Worm (Caenorhabditis elegans) whole organism, young adult: Measurements from ENCODE around the gene F09F9.5.

Experiments used
- B0019.2 ChIP-seq: fragments of 200-800 bp; sonication (Bioruptor generic); conservative IDR thresholded peaks from 2 replicates; pipeline ENCODE4 v1.3.6; 2022; ENCODE audit warnings: missing genetic modification reagents, missing genetic modification characterization, missing compliant biosample characterization
- C17E4.6 ChIP-seq: fragments of 200-800 bp; sonication (Bioruptor generic); IDR thresholded peaks from 2 replicates; pipeline ENCODE4 v1.3.6; 2022; ENCODE audit warnings: missing genetic modification reagents, missing genetic modification characterization, missing compliant biosample characterization
- F10E7.11 ChIP-seq: sonication (generic microtip); optimal IDR thresholded peaks from 2 replicates; lab custom pipeline; 2017; ENCODE audit warnings: mild to moderate bottlenecking, missing genetic modification characterization, moderate library complexity, missing compliant biosample characterization
- F22D6.2 ChIP-seq: sonication (generic microtip); optimal IDR thresholded peaks from 2 replicates; lab custom pipeline; 2016; ENCODE audit warnings: mild to moderate bottlenecking, missing genetic modification characterization, missing compliant biosample characterization
- F23B12.7 ChIP-seq: sonication (generic microtip); optimal IDR thresholded peaks from 2 replicates; lab custom pipeline; 2017; ENCODE audit warnings: missing genetic modification characterization, mild to moderate bottlenecking, missing compliant biosample characterization, antibody characterized with exemption, moderate library complexity; ENCODE audit not compliant: insufficient read depth
- F49E8.2 ChIP-seq: sonication (generic microtip); optimal IDR thresholded peaks from 3 replicates; lab custom pipeline; 2017; ENCODE audit warnings: missing genetic modification characterization, mild to moderate bottlenecking, missing compliant biosample characterization, antibody characterized with exemption, moderate library complexity; ENCODE audit not compliant: insufficient read depth
- T07F8.4 ChIP-seq: sonication (generic microtip); optimal IDR thresholded peaks from 2 replicates; lab custom pipeline; 2016; ENCODE audit warnings: mild to moderate bottlenecking, missing genetic modification characterization, moderate library complexity, missing compliant biosample characterization
- Y53G8AR.9 ChIP-seq: fragments of 200-800 bp; sonication (Bioruptor generic); conservative IDR thresholded peaks from 2 replicates; pipeline ENCODE4 v1.3.6; 2022; ENCODE audit warnings: missing genetic modification reagents, missing genetic modification characterization, missing compliant biosample characterization
- Y56A3A.18 ChIP-seq: fragments of 200-800 bp; sonication (Bioruptor generic); IDR thresholded peaks from 2 replicates; pipeline ENCODE4 v1.3.6; 2022; ENCODE audit warnings: missing genetic modification reagents, missing genetic modification characterization, missing compliant biosample characterization
- akir-1 ChIP-seq: fragments of 200-800 bp; sonication (Bioruptor generic); optimal IDR thresholded peaks from 2 replicates; lab custom pipeline; 2018; ENCODE audit warnings: mild to moderate bottlenecking, missing genetic modification characterization, moderate library complexity, missing compliant biosample characterization
- atf-7 ChIP-seq: sonication (generic microtip); optimal IDR thresholded peaks from 2 replicates; lab custom pipeline; 2017; ENCODE audit warnings: mild to moderate bottlenecking, missing genetic modification characterization, missing compliant biosample characterization
- attf-5 ChIP-seq: fragments of 200-800 bp; sonication (Bioruptor generic); optimal IDR thresholded peaks from 2 replicates; lab custom pipeline; 2018; ENCODE audit warnings: mild to moderate bottlenecking, missing genetic modification characterization, missing compliant biosample characterization
- bed-2 ChIP-seq: fragments of 200-800 bp; sonication (Bioruptor generic); IDR thresholded peaks from 2 replicates; pipeline ENCODE4 v1.3.6; 2022; ENCODE audit warnings: missing genetic modification reagents, missing genetic modification characterization, missing compliant biosample characterization
- chd-7 ChIP-seq: sonication (generic microtip); optimal IDR thresholded peaks from 2 replicates; lab custom pipeline; 2016; ENCODE audit warnings: mild to moderate bottlenecking, missing genetic modification characterization, moderate library complexity, missing compliant biosample characterization
- die-1 ChIP-seq: sonication (generic microtip); optimal IDR thresholded peaks from 2 replicates; lab custom pipeline; 2016; ENCODE audit warnings: missing genotype, mild to moderate bottlenecking, missing genetic modification characterization, missing compliant biosample characterization
- dpl-1 ChIP-seq: fragments of 150-350 bp; optimal IDR thresholded peaks from 2 replicates; lab custom pipeline; 2014; ENCODE audit warnings: missing biosample characterization, missing genetic modification reagents, missing genetic modification characterization
- egl-18 ChIP-seq: fragments of 200-800 bp; sonication (Bioruptor generic); IDR thresholded peaks from 2 replicates; pipeline ENCODE4 v1.3.6; 2022; ENCODE audit warnings: missing genetic modification reagents, missing genetic modification characterization, missing compliant biosample characterization
- ekl-4 ChIP-seq: fragments of 200-800 bp; sonication (Bioruptor generic); IDR thresholded peaks from 2 replicates; pipeline ENCODE4 v1.3.6; 2022; ENCODE audit warnings: missing genetic modification reagents, missing genetic modification characterization, missing compliant biosample characterization
- ets-4 ChIP-seq: fragments of 200-800 bp; sonication (Bioruptor generic); optimal IDR thresholded peaks from 2 replicates; lab custom pipeline; 2018; ENCODE audit warnings: mild to moderate bottlenecking, missing genetic modification characterization, missing compliant biosample characterization
- hmg-20 ChIP-seq: fragments of 200-800 bp; sonication (Bioruptor generic); IDR thresholded peaks from 2 replicates; pipeline ENCODE4 v1.3.6; 2022; ENCODE audit warnings: missing genetic modification reagents, missing genetic modification characterization, missing compliant biosample characterization
- hsf-1 ChIP-seq: fragments of 200-800 bp; sonication (Bioruptor generic); IDR thresholded peaks from 2 replicates; pipeline ENCODE4 v1.3.6; 2022; ENCODE audit warnings: missing genetic modification reagents, missing genetic modification characterization, missing compliant biosample characterization
- lin-26 ChIP-seq: fragments of 200-800 bp; sonication (Bioruptor generic); IDR thresholded peaks from 2 replicates; pipeline ENCODE4 v1.3.6; 2022; ENCODE audit warnings: missing genetic modification reagents, missing genetic modification characterization, missing compliant biosample characterization
- lin-54 ChIP-seq: fragments of 200-800 bp; sonication (Bioruptor generic); optimal IDR thresholded peaks from 2 replicates; lab custom pipeline; 2018; ENCODE audit warnings: mild to moderate bottlenecking, missing genetic modification characterization, missing compliant biosample characterization
- madf-10 ChIP-seq: sonication (generic microtip); optimal IDR thresholded peaks from 2 replicates; lab custom pipeline; 2016; ENCODE audit warnings: mild to moderate bottlenecking, missing genetic modification characterization, missing compliant biosample characterization
- madf-3 ChIP-seq: fragments of 200-800 bp; sonication (Bioruptor generic); IDR thresholded peaks from 2 replicates; pipeline ENCODE4 v1.3.6; 2022; ENCODE audit warnings: missing genetic modification reagents, missing genetic modification characterization, missing compliant biosample characterization
- madf-8 ChIP-seq: fragments of 200-800 bp; sonication (Bioruptor generic); conservative IDR thresholded peaks from 2 replicates; pipeline ENCODE4 v1.3.6; 2022; ENCODE audit warnings: missing genetic modification reagents, missing genetic modification characterization, missing compliant biosample characterization
- mcd-1 ChIP-seq: fragments of 200-800 bp; sonication (Bioruptor generic); IDR thresholded peaks from 2 replicates; pipeline ENCODE4 v1.3.6; 2022; ENCODE audit warnings: missing genetic modification reagents, missing genetic modification characterization, missing compliant biosample characterization
- mes-4 ChIP-seq: sonication (generic microtip); optimal IDR thresholded peaks from 2 replicates; lab custom pipeline; 2016; ENCODE audit warnings: missing genotype, missing genetic modification characterization, missing compliant biosample characterization
- mxl-1 ChIP-seq: sonication (generic microtip); optimal IDR thresholded peaks from 2 replicates; lab custom pipeline; 2016; ENCODE audit warnings: missing genetic modification characterization, missing compliant biosample characterization
- nhr-120 ChIP-seq: fragments of 200-800 bp; sonication (Bioruptor generic); IDR thresholded peaks from 2 replicates; pipeline ENCODE4 v1.3.6; 2022; ENCODE audit warnings: missing genetic modification characterization, missing compliant biosample characterization
- nhr-27 ChIP-seq: fragments of 200-800 bp; sonication (Bioruptor generic); optimal IDR thresholded peaks from 2 replicates; lab custom pipeline; 2018; ENCODE audit warnings: mild to moderate bottlenecking, missing genetic modification characterization, moderate library complexity, missing compliant biosample characterization
- rcor-1 ChIP-seq: fragments of 200-800 bp; sonication (Bioruptor generic); IDR thresholded peaks from 2 replicates; pipeline ENCODE4 v1.3.6; 2022; ENCODE audit warnings: missing genetic modification reagents, missing genetic modification characterization, missing compliant biosample characterization
- rec-8 ChIP-seq, 2 experiments: sonication (generic microtip); optimal IDR thresholded peaks; 2 replicates each; lab custom pipeline; 2016; ENCODE audit warnings: mild to moderate bottlenecking in 2 of 2, missing genetic modification characterization in 2 of 2, missing genetic modification reagents in 2 of 2, missing genotype in 2 of 2, missing biosample characterization in 1 of 2, missing compliant biosample characterization in 1 of 2, moderate library complexity in 1 of 2
- snpc-4 ChIP-seq, 5 experiments: fragments of 150-350 bp in 1 of 5; sonication (generic microtip) in 4 of 5; optimal IDR thresholded peaks; 2 replicates each; lab custom pipeline; 2014 to 2018; ENCODE audit warnings: missing genetic modification characterization in 5 of 5, missing biosample characterization in 3 of 5, antibody characterized with exemption in 2 of 5, mild to moderate bottlenecking in 2 of 5, missing compliant biosample characterization in 2 of 5, missing genotype in 2 of 5, moderate library complexity in 2 of 5, missing genetic modification reagents in 1 of 5
- tbx-9 ChIP-seq: sonication (generic microtip); optimal IDR thresholded peaks from 2 replicates; lab custom pipeline; 2016; ENCODE audit warnings: borderline replicate concordance, missing genetic modification characterization, inconsistent platforms, missing compliant biosample characterization
- unc-130 ChIP-seq: sonication (generic microtip); optimal IDR thresholded peaks from 2 replicates; lab custom pipeline; 2016; ENCODE audit warnings: missing genetic modification reagents, missing genetic modification characterization, missing compliant biosample characterization
- zfh-2 ChIP-seq: fragments of 200-800 bp; sonication (Bioruptor generic); conservative IDR thresholded peaks from 2 replicates; pipeline ENCODE4 v1.3.6; 2022; ENCODE audit warnings: missing genetic modification reagents, missing genetic modification characterization, missing compliant biosample characterization
- ztf-28 ChIP-seq: fragments of 200-800 bp; sonication (Bioruptor generic); IDR thresholded peaks from 2 replicates; pipeline ENCODE4 v1.3.6; 2022; ENCODE audit warnings: missing genetic modification reagents, missing genetic modification characterization, missing compliant biosample characterization

Gene F09F9.5

DNA sequence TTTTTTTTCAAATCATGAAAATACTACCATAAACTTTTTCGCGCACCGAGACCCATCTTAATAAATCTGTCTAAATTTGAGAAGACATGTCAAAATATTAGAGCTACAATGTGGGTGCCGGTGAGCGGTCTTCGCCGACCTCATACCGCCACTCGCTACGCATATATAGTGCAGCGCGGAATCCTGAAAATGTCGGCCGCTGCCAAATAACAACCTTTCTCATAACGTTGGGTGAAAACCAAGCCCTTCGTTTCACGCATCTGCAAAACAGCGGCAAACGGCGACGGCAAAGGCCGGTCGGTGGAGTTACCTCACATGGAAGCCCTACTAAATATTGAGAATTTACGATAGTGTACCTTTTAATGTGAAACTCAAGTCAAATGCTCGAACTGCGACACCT, 14.7 kb upstream of the F09F9.5 start (continued):
- TF ChIP-seq unc-130 (GFP tag; lab: Kevin White, UChicago): no peak
- 0 out of 2 replicates have a peak, but pooled peaks have one; percentile 10 for TF ChIP-seq zfh-2 (GFP tag; lab: Robert Waterston, UW)
- no peak for TF ChIP-seq rcor-1 (GFP tag; lab: Robert Waterston, UW)
- no peak for TF ChIP-seq snpc-4 (GFP tag; optimal IDR thresholded peaks at IDR 0.05; lab: Kevin White, UChicago)
- TF ChIP-seq snpc-4 (tag; optimal IDR thresholded peaks at IDR 0.05; lab: Kevin White, UChicago): peak; percentile 36 to 92 (median 76)
- TF ChIP-seq ets-4 (GFP tag; lab: Kevin White, UChicago): no peak
- no peak for TF ChIP-seq bed-2 (GFP tag; lab: Robert Waterston, UW)
- no peak for TF ChIP-seq madf-3 (GFP tag; lab: Robert Waterston, UW)
- TF ChIP-seq lin-26 (GFP tag; lab: Robert Waterston, UW): no peak

DNA sequence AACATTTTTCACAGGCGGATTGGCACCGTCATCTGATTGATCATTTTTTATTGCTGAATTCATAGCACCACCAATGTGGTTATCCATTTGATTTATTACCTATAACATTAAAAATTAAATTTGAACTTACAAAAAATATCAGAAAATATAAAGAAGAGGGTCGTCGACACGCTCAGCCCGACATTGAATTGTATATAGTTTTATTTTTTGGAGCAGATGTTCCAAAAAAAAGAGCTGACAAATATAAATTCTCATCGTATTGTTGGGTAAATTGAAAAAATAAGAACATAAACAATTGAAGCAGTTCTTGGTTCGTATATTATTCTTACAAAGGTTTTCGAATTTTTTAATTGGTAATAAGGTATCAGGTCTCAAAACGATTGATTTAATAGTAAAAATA, 13.3 kb upstream of the F09F9.5 start, which contains the start of gene R02E4.1:
Gene R02E4.1 (minus strand): TSS at position 101 of the 400 bp plus-strand sequence.
- TF ChIP-seq nhr-27 (tag; lab: Kevin White, UChicago) (no peak), hsf-1 (GFP tag; lab: Robert Waterston, UW) (no peak), atf-7 (no peak), die-1 (no peak), F49E8.2 (tag; lab: Kevin White, UChicago) (no peak)

DNA sequence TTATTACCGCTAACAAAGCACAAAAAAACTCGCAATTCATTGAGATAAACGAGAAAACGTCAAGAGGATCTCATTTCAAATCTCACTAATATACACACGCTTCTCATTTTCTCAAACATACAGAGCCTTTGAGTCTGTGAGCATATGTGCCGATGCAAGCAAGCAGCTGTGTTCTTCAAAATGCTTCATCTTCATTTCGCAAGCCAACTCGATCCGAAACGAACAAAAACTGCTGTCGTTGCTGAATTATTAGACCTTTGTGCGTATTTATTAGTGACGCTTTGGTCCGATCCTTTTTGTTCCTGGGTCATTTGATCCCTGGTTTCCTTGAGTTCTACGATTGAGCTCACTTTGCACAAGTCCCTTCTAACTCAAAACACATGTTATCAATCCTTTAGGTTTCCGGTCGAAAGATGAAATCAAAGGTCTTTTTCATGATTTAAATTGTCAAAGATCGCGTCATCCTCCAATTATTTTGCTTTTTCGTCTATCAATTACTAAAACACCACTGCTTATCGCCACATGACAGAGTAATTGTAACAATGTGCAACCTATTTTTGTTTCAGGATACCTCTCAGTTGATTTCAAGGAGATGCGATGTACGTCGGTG, 10.7 kb upstream of the F09F9.5 start, which contains the start of gene R02E4.2:
Gene R02E4.2 (plus strand): TSS at position 560 of the 610 bp plus-strand sequence.
- TF ChIP-seq ekl-4 (GFP tag; lab: Robert Waterston, UW) (0 out of 2 replicates have a peak, but pooled peaks have one; percentile 26), F23B12.7 (no peak)

DNA sequence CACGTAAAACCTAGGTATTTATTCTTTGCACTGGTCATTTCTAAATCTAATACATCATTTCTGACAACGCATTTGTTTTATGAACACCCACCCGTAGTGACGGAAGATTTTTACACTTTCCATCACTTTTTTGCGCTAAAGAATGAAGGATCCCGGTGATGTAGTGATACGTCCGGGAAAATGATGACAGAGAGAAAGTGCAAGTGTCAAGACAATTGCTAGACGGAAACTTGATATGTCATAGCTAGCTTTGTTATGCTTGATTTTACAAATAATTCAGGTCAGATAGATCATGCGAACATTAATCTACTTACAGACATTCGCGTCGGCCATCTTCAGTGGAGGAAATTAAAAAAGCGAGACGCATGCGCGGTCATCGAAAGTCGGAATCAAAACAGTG, 7.8 kb upstream of the F09F9.5 start:
- no peak for TF ChIP-seq rec-8 (tag; optimal IDR thresholded peaks at IDR 0.05; lab: Kevin White, UChicago)
- TF ChIP-seq lin-26 (GFP tag; lab: Robert Waterston, UW): no peak
- no peak for TF ChIP-seq nhr-120 (GFP tag; lab: Robert Waterston, UW)
- no peak for TF ChIP-seq bed-2 (GFP tag; lab: Robert Waterston, UW)
- no peak for TF ChIP-seq attf-5 (GFP tag; lab: Kevin White, UChicago)
- no peak for TF ChIP-seq dpl-1
- TF ChIP-seq akir-1 (GFP tag; lab: Kevin White, UChicago): no peak
- no peak for TF ChIP-seq C17E4.6
- no peak for TF ChIP-seq F10E7.11 (tag; lab: Kevin White, UChicago)
- TF ChIP-seq egl-18 (GFP tag; lab: Robert Waterston, UW): no peak
- TF ChIP-seq, all 124 proteins: peak for 0

DNA sequence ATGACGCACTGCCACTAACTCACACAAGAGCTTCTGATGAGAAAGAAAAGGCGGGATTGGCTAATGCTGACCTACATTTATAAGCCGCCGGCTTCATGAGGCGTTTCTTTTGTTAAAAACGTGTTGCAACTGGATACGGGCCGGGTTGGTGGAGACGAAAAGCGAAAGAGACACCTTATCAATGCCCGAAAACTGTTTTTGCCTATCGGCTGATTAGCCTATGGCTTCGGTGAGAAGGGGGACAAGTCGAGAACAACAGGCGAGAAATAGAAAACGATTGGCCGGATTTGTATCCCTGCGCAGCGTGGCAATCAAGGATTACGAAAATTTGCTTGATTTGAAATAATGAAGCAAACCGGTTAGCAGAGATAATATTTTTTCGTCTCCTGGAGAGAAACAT, 6.3 kb upstream of the F09F9.5 start, which contains the start of gene F09F9.2:
Gene F09F9.2 (minus strand): TSS at position 25 of the 400 bp plus-strand sequence.
- TF ChIP-seq mxl-1 (tag; lab: Kevin White, UChicago) (no peak), chd-7 (no peak), atf-7 (no peak), tbx-9 (no peak)

DNA sequence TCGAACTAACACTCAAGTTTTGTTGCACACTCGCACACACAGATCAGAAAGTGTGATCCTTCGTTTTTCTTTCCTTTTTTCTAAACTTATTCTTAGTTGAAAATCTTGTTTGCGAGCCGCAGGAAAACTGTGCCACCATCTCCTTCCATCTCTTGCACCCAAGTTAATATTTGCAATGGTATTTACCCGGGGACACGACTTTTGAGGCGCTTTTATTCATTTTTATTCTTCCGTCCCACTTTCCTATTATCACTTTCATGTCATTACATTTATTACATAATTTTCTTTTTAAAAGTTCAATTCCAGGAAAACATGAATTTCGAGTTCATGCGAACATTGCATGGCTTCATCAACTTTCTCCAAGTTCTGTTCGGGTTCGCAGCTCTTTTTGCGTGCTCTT, 2.7 kb upstream of the F09F9.5 start, which contains the start of gene F09F9.1:
Gene F09F9.1 (plus strand): TSS at position 301 of the 400 bp plus-strand sequence.
- TF ChIP-seq atf-7: no peak
- no peak for TF ChIP-seq ztf-28 (GFP tag; lab: Robert Waterston, UW)
- TF ChIP-seq T07F8.4 (tag; lab: Kevin White, UChicago): no peak
- TF ChIP-seq lin-54 (GFP tag; lab: Kevin White, UChicago): no peak
- no peak for TF ChIP-seq mes-4
- no peak for TF ChIP-seq mcd-1 (GFP tag; lab: Robert Waterston, UW)
- TF ChIP-seq Y56A3A.18 (GFP tag; lab: Robert Waterston, UW): no peak
- TF ChIP-seq Y53G8AR.9 (GFP tag; lab: Robert Waterston, UW): no peak
- TF ChIP-seq F22D6.2 (tag; lab: Kevin White, UChicago): no peak
- no peak for TF ChIP-seq madf-3 (GFP tag; lab: Robert Waterston, UW)
- no peak for TF ChIP-seq B0019.2 (GFP tag; lab: Robert Waterston, UW)
- no peak for TF ChIP-seq hmg-20
- no peak for TF ChIP-seq attf-5 (GFP tag; lab: Kevin White, UChicago)
- no peak for TF ChIP-seq madf-8 (GFP tag; lab: Robert Waterston, UW)
- TF ChIP-seq madf-10 (tag; lab: Kevin White, UChicago): no peak
- no peak for TF ChIP-seq bed-2 (GFP tag; lab: Robert Waterston, UW)
